Worm (Caenorhabditis elegans) whole organism, young adult: Measurements from ENCODE around the gene C28C12.12.

Source experiments
- C06A6.2 ChIP-seq: fragments of 200-800 bp; sonication (Bioruptor generic); conservative IDR thresholded peaks from 2 replicates; pipeline ENCODE4 v1.3.6; 2022; ENCODE audit warnings: missing genetic modification characterization, missing compliant biosample characterization
- F37B4.10 ChIP-seq: fragments of 200-800 bp; sonication (Bioruptor generic); IDR thresholded peaks from 2 replicates; pipeline ENCODE4 v1.3.6; 2022; ENCODE audit warnings: missing genetic modification characterization, missing compliant biosample characterization
- F55B11.4 ChIP-seq: sonication (generic microtip); optimal IDR thresholded peaks from 2 replicates; lab custom pipeline; 2016; ENCODE audit warnings: missing compliant biosample characterization, missing genetic modification characterization, borderline replicate concordance; ENCODE audit not compliant: insufficient read depth
- F57C9.4 ChIP-seq: sonication (generic microtip); optimal IDR thresholded peaks from 2 replicates; lab custom pipeline; 2017; ENCODE audit warnings: mild to moderate bottlenecking, missing genetic modification characterization, missing compliant biosample characterization
- attf-3 ChIP-seq: fragments of 200-800 bp; sonication (Bioruptor generic); conservative IDR thresholded peaks from 2 replicates; pipeline ENCODE4 v1.3.6; 2022; ENCODE audit warnings: missing genetic modification reagents, missing genetic modification characterization, missing compliant biosample characterization
- bed-2 ChIP-seq: fragments of 200-800 bp; sonication (Bioruptor generic); IDR thresholded peaks from 2 replicates; pipeline ENCODE4 v1.3.6; 2022; ENCODE audit warnings: missing genetic modification reagents, missing genetic modification characterization, missing compliant biosample characterization
- ceh-27 ChIP-seq: fragments of 200-800 bp; sonication (Bioruptor generic); optimal IDR thresholded peaks from 2 replicates; lab custom pipeline; 2018; ENCODE audit warnings: mild to moderate bottlenecking, missing genetic modification characterization, moderate library complexity, missing compliant biosample characterization
- dpff-1 ChIP-seq: sonication (generic microtip); optimal IDR thresholded peaks from 2 replicates; lab custom pipeline; 2017; ENCODE audit warnings: mild to moderate bottlenecking, missing genetic modification characterization, missing compliant biosample characterization
- let-526 ChIP-seq: fragments of 200-800 bp; sonication (Bioruptor generic); IDR thresholded peaks from 2 replicates; pipeline ENCODE4 v1.3.6; 2022; ENCODE audit warnings: missing genetic modification reagents, missing genetic modification characterization, missing compliant biosample characterization
- mxl-1 ChIP-seq: sonication (generic microtip); optimal IDR thresholded peaks from 2 replicates; lab custom pipeline; 2016; ENCODE audit warnings: missing genetic modification characterization, missing compliant biosample characterization
- nhr-27 ChIP-seq: fragments of 200-800 bp; sonication (Bioruptor generic); optimal IDR thresholded peaks from 2 replicates; lab custom pipeline; 2018; ENCODE audit warnings: mild to moderate bottlenecking, missing genetic modification characterization, moderate library complexity, missing compliant biosample characterization
- pha-4 ChIP-seq: fragments of 150-350 bp; sonication (generic microtip); optimal IDR thresholded peaks from 2 replicates; lab custom pipeline; 2014; ENCODE audit warnings: missing biosample characterization, missing genetic modification reagents, missing genetic modification characterization
- repo-1 ChIP-seq: sonication (generic microtip); optimal IDR thresholded peaks from 2 replicates; lab custom pipeline; 2017; ENCODE audit warnings: mild to moderate bottlenecking, missing genetic modification characterization, missing compliant biosample characterization
- somi-1 ChIP-seq: fragments of 200-800 bp; sonication (Bioruptor generic); optimal IDR thresholded peaks from 2 replicates; lab custom pipeline; 2018; ENCODE audit warnings: mild to moderate bottlenecking, missing genetic modification characterization, missing compliant biosample characterization
- tlf-1 ChIP-seq: fragments of 200-800 bp; sonication (Bioruptor generic); optimal IDR thresholded peaks from 2 replicates; lab custom pipeline; 2018; ENCODE audit warnings: mild to moderate bottlenecking, missing genetic modification characterization, missing compliant biosample characterization

C28C12.12 gene

ce11 chrIV:8446904-8447303 is 49.3 kb downstream of the C28C12.12 start, which contains the start of gene T01B11.1:
TSS of gene T01B11.1 (plus strand) at chrIV:8447204.
- no peak for TF ChIP-seq nhr-27 (tag; lab: Kevin White, UChicago)
- TF ChIP-seq F57C9.4 (tag; lab: Kevin White, UChicago): no peak
- TF ChIP-seq dpff-1: no peak
- no peak for TF ChIP-seq C06A6.2 (GFP tag; lab: Robert Waterston, UW)
- TF ChIP-seq mxl-1: no peak
- TF ChIP-seq repo-1 (tag; lab: Kevin White, UChicago): no peak
- TF ChIP-seq ceh-27 (GFP tag; lab: Kevin White, UChicago): no peak
- TF ChIP-seq tlf-1: no peak
- TF ChIP-seq F37B4.10 (GFP tag; lab: Robert Waterston, UW): no peak
- TF ChIP-seq somi-1 (GFP tag; lab: Kevin White, UChicago): no peak
- no peak for TF ChIP-seq bed-2 (GFP tag; lab: Robert Waterston, UW)
- no peak for TF ChIP-seq pha-4 (tag; lab: Kevin White, UChicago)
- TF ChIP-seq let-526 (GFP tag; lab: Robert Waterston, UW): no peak
- TF ChIP-seq F55B11.4 (tag; lab: Kevin White, UChicago): no peak
- TF ChIP-seq attf-3 (GFP tag; lab: Robert Waterston, UW): no peak
